Worm (Caenorhabditis elegans): Measurements from ENCODE around the gene F14F8.8.
A peak's percentile ranks its signal among the peaks of the same experiment; 100 is the strongest.

Gene F14F8.8

ce11 chrV:16685725-16686124 is 13.6 kb upstream of the F14F8.8 start, which contains the start of gene srw-43:
Gene srw-43 (plus strand): TSS chrV:16686025.
- no peak for TF ChIP-seq tag-97 (GFP tag; IDR thresholded peaks at IDR 0.05)

DNA sequence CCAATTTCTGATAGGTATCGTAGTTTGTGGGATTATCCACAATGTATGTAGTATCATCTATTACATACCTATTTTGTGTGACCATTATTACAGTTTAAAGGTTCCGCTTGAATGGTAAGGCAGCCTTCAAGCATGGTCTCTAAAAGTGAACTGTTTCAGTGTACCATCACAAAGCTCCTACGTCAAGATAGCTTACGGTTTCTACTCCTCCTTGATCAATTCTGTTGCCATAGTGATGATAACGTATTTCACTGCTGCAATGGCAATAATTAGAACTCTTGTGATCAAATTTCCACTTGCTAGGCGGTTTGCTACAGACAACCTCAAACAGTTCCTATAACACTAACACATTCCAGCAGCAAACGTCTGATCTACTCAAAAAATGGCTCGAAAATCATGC is 11.3 kb upstream of the F14F8.8 start:
- TF ChIP-seq aha-1 (tag) (peak; percentile 91), nhr-6 (tag; optimal IDR thresholded peaks at IDR 0.05) (no peak)

DNA sequence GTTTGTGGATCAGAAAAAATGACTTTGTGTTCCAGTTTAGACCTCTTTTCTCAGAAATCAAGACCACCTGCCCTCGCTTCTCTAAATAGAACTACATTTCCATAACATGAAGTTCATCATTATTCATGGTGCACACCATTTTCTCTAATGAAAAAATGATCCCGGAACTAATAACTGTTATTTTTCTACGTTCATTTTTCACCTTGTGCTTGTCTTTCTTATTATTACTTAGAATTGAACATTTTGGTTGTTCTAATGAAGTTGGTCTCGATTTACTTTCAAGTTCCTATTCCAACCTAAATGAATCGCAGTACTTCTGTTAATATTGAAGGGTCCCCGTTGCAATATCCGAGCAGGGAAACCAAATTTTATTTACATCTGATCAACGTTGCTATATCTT is 10.8 kb upstream of the F14F8.8 start, which contains the start of gene srw-36:
Gene srw-36 (plus strand): TSS at position 301 of the 400 bp plus-strand sequence.
- no peak for TF ChIP-seq ceh-62 (tag; optimal IDR thresholded peaks at IDR 0.05)
- TF ChIP-seq dve-1 (tag; optimal IDR thresholded peaks at IDR 0.05; ENCODE audit: insufficient read depth) = no peak
- TF ChIP-seq egl-43 (GFP tag; IDR thresholded peaks at IDR 0.05) = no peak
- TF ChIP-seq nhr-25 (tag; optimal IDR thresholded peaks at IDR 0.05; ENCODE audit: borderline replicate concordance, insufficient read depth) = no peak
- no peak for TF ChIP-seq nhr-237 (tag; optimal IDR thresholded peaks at IDR 0.05)
- no peak for TF ChIP-seq set-16 (GFP tag; IDR thresholded peaks at IDR 0.05)
- no peak for TF ChIP-seq Y5F2A.4 (GFP tag; optimal IDR thresholded peaks at IDR 0.05)
- TF ChIP-seq zfp-3 (GFP tag; conservative IDR thresholded peaks at IDR 0.05) = no peak
- TF ChIP-seq unc-130 (GFP tag; optimal IDR thresholded peaks at IDR 0.05) = no peak
- TF ChIP-seq unc-39 (tag; optimal IDR thresholded peaks at IDR 0.05) = no peak
- no peak for TF ChIP-seq snpc-4 (tag; optimal IDR thresholded peaks at IDR 0.05)
- no peak for TF ChIP-seq nhr-10 (tag; optimal IDR thresholded peaks at IDR 0.05)
- no peak for TF ChIP-seq ztf-7 (tag; optimal IDR thresholded peaks at IDR 0.05)
- no peak for TF ChIP-seq mxl-2 (GFP tag; conservative IDR thresholded peaks at IDR 0.05)
- TF ChIP-seq fkh-10 (GFP tag; optimal IDR thresholded peaks at IDR 0.05) = no peak
- TF ChIP-seq mes-2 (tag; optimal IDR thresholded peaks at IDR 0.05; ENCODE audit: poor library complexity, severe bottlenecking) = no peak
- TF ChIP-seq ceh-20 (GFP tag; IDR thresholded peaks at IDR 0.05) = no peak

DNA sequence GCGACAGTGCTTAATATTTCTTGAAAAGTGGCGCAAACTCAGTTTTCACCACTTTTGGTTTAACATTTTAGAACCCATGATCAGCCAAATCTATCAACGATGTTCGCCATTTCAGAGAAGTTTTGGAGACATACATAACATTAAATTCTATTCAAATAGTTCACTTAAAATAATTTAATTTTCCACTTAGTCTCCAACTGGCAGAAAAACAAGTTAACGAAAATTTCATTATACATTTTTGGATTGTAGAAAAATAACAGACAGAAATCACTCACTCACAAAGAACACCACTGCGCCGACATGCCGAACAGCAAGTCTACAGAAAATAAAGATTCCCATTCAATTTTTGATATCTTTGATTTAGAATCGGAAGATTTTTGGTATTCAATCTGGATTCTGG is 7.9 kb upstream of the F14F8.8 start, which contains the start of gene srw-44:
Gene srw-44 (plus strand): TSS at position 301 of the 400 bp plus-strand sequence.
- no peak for TF ChIP-seq mxl-2 (GFP tag; conservative IDR thresholded peaks at IDR 0.05)
- TF ChIP-seq unc-62 (GFP tag; optimal IDR thresholded peaks at IDR 0.05 in 1 of 2) = peak in 1 of 2 experiments; percentile 58
- TF ChIP-seq unc-62 (tag; optimal IDR thresholded peaks at IDR 0.05) = no peak

- TF ChIP-seq jun-1 (tag; optimal IDR thresholded peaks at IDR 0.05) (no peak), nhr-28 (tag; optimal IDR thresholded peaks at IDR 0.05) (no peak), lim-7 (GFP tag; IDR thresholded peaks at IDR 0.05) (no peak)
These were observed 7.1 kb upstream of the F14F8.8 start, which contains the start of gene srz-103 for ce11 chrV:16679237-16679636. Gene srz-103 (minus strand): TSS chrV:16679337.

- TF ChIP-seq hmg-1.1 (GFP tag; IDR thresholded peaks at IDR 0.05) = no peak
- no peak for TF ChIP-seq F49E8.2 (tag; optimal IDR thresholded peaks at IDR 0.05; ENCODE audit: borderline replicate concordance)
- TF ChIP-seq madf-9 (GFP tag; conservative IDR thresholded peaks at IDR 0.05) = no peak
- TF ChIP-seq lin-13 (GFP tag; optimal IDR thresholded peaks at IDR 0.05) = no peak
- TF ChIP-seq ceh-32 (tag; optimal IDR thresholded peaks at IDR 0.05; ENCODE audit: poor library complexity) = no peak
- no peak for TF ChIP-seq unc-39 (tag; optimal IDR thresholded peaks at IDR 0.05)
- TF ChIP-seq nhr-77 (tag; optimal IDR thresholded peaks at IDR 0.05) = no peak
- no peak for TF ChIP-seq daf-8 (GFP tag; IDR thresholded peaks at IDR 0.05)
- TF ChIP-seq hlh-11 (tag; optimal IDR thresholded peaks at IDR 0.05) = no peak
- no peak for TF ChIP-seq lin-29 (GFP tag; IDR thresholded peaks at IDR 0.05)
- TF ChIP-seq mdl-1 (tag; optimal IDR thresholded peaks at IDR 0.05) = no peak
- no peak for TF ChIP-seq lin-39 (tag; optimal IDR thresholded peaks at IDR 0.05)
- no peak for TF ChIP-seq rbr-2 (tag; optimal IDR thresholded peaks at IDR 0.05)
- no peak for TF ChIP-seq mes-2 (tag; optimal IDR thresholded peaks at IDR 0.05; ENCODE audit: poor library complexity, severe bottlenecking)
- no peak for TF ChIP-seq pha-4 (GFP tag; IDR thresholded peaks at IDR 0.05)
- TF ChIP-seq pha-4 (tag; optimal IDR thresholded peaks at IDR 0.05) = no peak
- TF ChIP-seq fkh-10 (GFP tag; optimal IDR thresholded peaks at IDR 0.05) = no peak
- no peak for TF ChIP-seq unc-62 (GFP tag; optimal IDR thresholded peaks at IDR 0.05 in 1 of 2)
- no peak for TF ChIP-seq unc-62 (tag; optimal IDR thresholded peaks at IDR 0.05)
These were observed 3.5 kb upstream of the F14F8.8 start, which contains the start of gene srz-1 for ce11 chrV:16675553-16675952. Gene srz-1 (plus strand): TSS chrV:16675853.

Measured in whole organism, L4 larva.